Worm (Caenorhabditis elegans) whole organism, L2 larva: ENCODE results near the gene gmps-1.

ENCODE experiments used
- C34F6.9 ChIP-seq: fragments of 150-350 bp; optimal IDR thresholded peaks from 2 replicates; lab custom pipeline; 2014; ENCODE audit warnings: missing biosample characterization, missing genetic modification characterization
- F13H6.1 ChIP-seq: sonication (generic microtip); optimal IDR thresholded peaks from 2 replicates; lab custom pipeline; 2016; ENCODE audit warnings: missing genetic modification characterization, missing compliant biosample characterization
- ZK546.5 ChIP-seq: sonication (generic microtip); optimal IDR thresholded peaks from 2 replicates; lab custom pipeline; 2017; ENCODE audit warnings: missing biosample characterization, missing genetic modification characterization
- alr-1 ChIP-seq: fragments of 150-350 bp; optimal IDR thresholded peaks from 2 replicates; lab custom pipeline; 2014; ENCODE audit warnings: missing biosample characterization, missing genetic modification characterization
- aly-2 ChIP-seq: fragments of 150-350 bp; optimal IDR thresholded peaks from 2 replicates; lab custom pipeline; 2014; ENCODE audit warnings: missing biosample characterization, missing genetic modification characterization
- ama-1 ChIP-seq: fragments of 150-350 bp; optimal IDR thresholded peaks from 2 replicates; lab custom pipeline; 2018; ENCODE audit warnings: inconsistent platforms
- blmp-1 ChIP-seq: sonication (generic microtip); optimal IDR thresholded peaks from 2 replicates; lab custom pipeline; 2017; ENCODE audit warnings: missing genetic modification characterization, mild to moderate bottlenecking, missing compliant biosample characterization, antibody characterized with exemption, moderate library complexity; ENCODE audit not compliant: insufficient read depth
- ceh-82 ChIP-seq: fragments of 150-350 bp; optimal IDR thresholded peaks from 2 replicates; lab custom pipeline; 2014; ENCODE audit warnings: missing biosample characterization, missing genetic modification characterization
- crh-2 ChIP-seq: sonication (generic microtip); optimal IDR thresholded peaks from 2 replicates; lab custom pipeline; 2017; ENCODE audit warnings: missing biosample characterization, missing genetic modification characterization
- dmd-4 ChIP-seq: sonication (generic microtip); optimal IDR thresholded peaks from 2 replicates; lab custom pipeline; 2017; ENCODE audit warnings: missing biosample characterization, missing genetic modification characterization
- elt-1 ChIP-seq: fragments of 150-350 bp; optimal IDR thresholded peaks from 2 replicates; lab custom pipeline; 2014; ENCODE audit warnings: missing biosample characterization, missing genetic modification characterization
- gmeb-1 ChIP-seq: fragments of 150-350 bp; optimal IDR thresholded peaks from 2 replicates; lab custom pipeline; 2014; ENCODE audit warnings: missing biosample characterization, missing genetic modification characterization
- lin-11 ChIP-seq: fragments of 150-350 bp; sonication (generic microtip); optimal IDR thresholded peaks from 2 replicates; lab custom pipeline; 2014; ENCODE audit warnings: missing biosample characterization, missing genetic modification characterization, inconsistent platforms, mixed read lengths
- lin-13 ChIP-seq: fragments of 150-350 bp; optimal IDR thresholded peaks from 2 replicates; lab custom pipeline; 2014; ENCODE audit warnings: missing biosample characterization, missing genetic modification reagents, missing genetic modification characterization
- lin-39 ChIP-seq: fragments of 150-350 bp; optimal IDR thresholded peaks from 2 replicates; lab custom pipeline; 2014; ENCODE audit warnings: missing biosample characterization, missing genetic modification reagents, missing genetic modification characterization
- lsy-2 ChIP-seq, 2 experiments: fragments of 150-350 bp in 1 of 2; sonication (generic microtip) in 1 of 2; optimal IDR thresholded peaks; 2 replicates each; lab custom pipeline; 2014 to 2017; ENCODE audit warnings: missing biosample characterization in 2 of 2, missing genetic modification characterization in 2 of 2
- mbf-1 ChIP-seq: sonication (generic microtip); optimal IDR thresholded peaks from 2 replicates; lab custom pipeline; 2017; ENCODE audit warnings: missing biosample characterization, missing genetic modification characterization
- nhr-12 ChIP-seq: fragments of 150-350 bp; optimal IDR thresholded peaks from 2 replicates; lab custom pipeline; 2014; ENCODE audit warnings: missing biosample characterization, missing genetic modification characterization
- nhr-129 ChIP-seq: fragments of 150-350 bp; optimal IDR thresholded peaks from 2 replicates; lab custom pipeline; 2014; ENCODE audit warnings: missing biosample characterization, missing genetic modification characterization
- nhr-23 ChIP-seq: fragments of 150-350 bp; optimal IDR thresholded peaks from 2 replicates; lab custom pipeline; 2014; ENCODE audit warnings: missing biosample characterization, missing genetic modification reagents, missing genetic modification characterization
- nhr-237 ChIP-seq: fragments of 150-350 bp; optimal IDR thresholded peaks from 2 replicates; lab custom pipeline; 2014; ENCODE audit warnings: missing biosample characterization, missing genetic modification characterization
- nhr-25 ChIP-seq: fragments of 150-350 bp; sonication (generic microtip); optimal IDR thresholded peaks from 3 replicates; lab custom pipeline; 2014; ENCODE audit warnings: missing biosample characterization, missing genetic modification characterization
- nhr-6 ChIP-seq: fragments of 150-350 bp; optimal IDR thresholded peaks from 2 replicates; lab custom pipeline; 2014; ENCODE audit warnings: missing biosample characterization, missing genetic modification characterization
- nhr-77 ChIP-seq: fragments of 150-350 bp; optimal IDR thresholded peaks from 2 replicates; lab custom pipeline; 2014; ENCODE audit warnings: missing biosample characterization, missing genetic modification characterization
- peb-1 ChIP-seq: fragments of 150-350 bp; optimal IDR thresholded peaks from 2 replicates; lab custom pipeline; 2014; ENCODE audit warnings: missing biosample characterization, missing genetic modification characterization
- sem-4 ChIP-seq: fragments of 150-350 bp; optimal IDR thresholded peaks from 2 replicates; lab custom pipeline; 2014; ENCODE audit warnings: missing biosample characterization, missing genetic modification reagents, missing genetic modification characterization
- skn-1 ChIP-seq: sonication (generic microtip); optimal IDR thresholded peaks from 2 replicates; lab custom pipeline; 2017; ENCODE audit warnings: missing biosample characterization, missing genetic modification characterization
- sma-3 ChIP-seq: sonication (generic microtip); optimal IDR thresholded peaks from 2 replicates; lab custom pipeline; 2016; ENCODE audit warnings: missing genetic modification reagents, missing genetic modification characterization, missing compliant biosample characterization
- snpc-4 ChIP-seq: fragments of 150-350 bp; optimal IDR thresholded peaks from 2 replicates; lab custom pipeline; 2014; ENCODE audit warnings: missing biosample characterization, missing genetic modification characterization
- unc-39 ChIP-seq: fragments of 150-350 bp; optimal IDR thresholded peaks from 2 replicates; lab custom pipeline; 2014; ENCODE audit warnings: missing biosample characterization, missing genetic modification characterization
- unc-55 ChIP-seq: fragments of 150-350 bp; sonication (generic microtip); optimal IDR thresholded peaks from 3 replicates; lab custom pipeline; 2014; ENCODE audit warnings: missing biosample characterization, missing genetic modification reagents, missing genetic modification characterization
- unc-62 ChIP-seq: fragments of 150-350 bp; optimal IDR thresholded peaks from 2 replicates; lab custom pipeline; 2014; ENCODE audit warnings: missing biosample characterization, missing genetic modification reagents, missing genetic modification characterization
- zag-1 ChIP-seq: fragments of 150-350 bp; optimal IDR thresholded peaks from 2 replicates; lab custom pipeline; 2014; ENCODE audit warnings: missing biosample characterization, missing genetic modification characterization
- ztf-1 ChIP-seq: fragments of 200-800 bp; sonication (Bioruptor generic); conservative IDR thresholded peaks from 2 replicates; pipeline ENCODE4 v1.3.6; 2022; ENCODE audit warnings: missing genetic modification characterization, missing compliant biosample characterization
- ztf-4 ChIP-seq: fragments of 150-350 bp; optimal IDR thresholded peaks from 2 replicates; lab custom pipeline; 2014; ENCODE audit warnings: missing biosample characterization, missing genetic modification characterization

The gmps-1 gene

ce11 chrII:10917174-10917573 lies 48.7 kb upstream of the gmps-1 start, which contains the start of gene F44F4.10:
TSS of gene F44F4.10 (minus strand) at chrII:10917274.
- TF ChIP-seq mbf-1 (no peak), dmd-4 (no peak), blmp-1 (no peak), ztf-1 (no peak), ama-1 (no peak), unc-39 (no peak), F13H6.1 (tag; lab: Kevin White, UChicago) (no peak), elt-1 (tag; lab: Kevin White, UChicago) (no peak), gmeb-1 (tag; lab: Kevin White, UChicago) (no peak), ZK546.5 (tag; lab: Kevin White, UChicago) (no peak)

- no peak for TF ChIP-seq C34F6.9 (tag; lab: Kevin White, UChicago)
- no peak for TF ChIP-seq aly-2 (tag; lab: Kevin White, UChicago)
- TF ChIP-seq skn-1 (tag; lab: Kevin White, UChicago) = no peak
These were observed 47.2 kb upstream of the gmps-1 start, which contains the start of gene F44F4.9 for ce11 chrII:10915732-10916131. TSS of gene F44F4.9 (minus strand) at chrII:10915832.

- TF ChIP-seq skn-1 (tag; lab: Kevin White, UChicago) = no peak
- TF ChIP-seq lin-39 = no peak
- TF ChIP-seq unc-62 (GFP tag; lab: Kevin White, UChicago) = no peak
- no peak for TF ChIP-seq sem-4 (tag; lab: Kevin White, UChicago)
- no peak for TF ChIP-seq ama-1
- no peak for TF ChIP-seq lin-13 (GFP tag; lab: Kevin White, UChicago)
- no peak for TF ChIP-seq peb-1 (tag; lab: Kevin White, UChicago)
- no peak for TF ChIP-seq nhr-25 (tag; lab: Kevin White, UChicago)
- TF ChIP-seq nhr-6 (tag; lab: Kevin White, UChicago) = no peak
- no peak for TF ChIP-seq crh-2 (tag; lab: Kevin White, UChicago)
- TF ChIP-seq alr-1 (tag; lab: Kevin White, UChicago) = no peak
- no peak for TF ChIP-seq zag-1 (tag; lab: Kevin White, UChicago)
- no peak for TF ChIP-seq unc-55 (GFP tag; lab: Kevin White, UChicago)
- TF ChIP-seq lin-11 (tag; lab: Kevin White, UChicago) = no peak
- no peak for TF ChIP-seq nhr-237 (tag; lab: Kevin White, UChicago)
- TF ChIP-seq nhr-23 (tag; lab: Kevin White, UChicago) = no peak
- TF ChIP-seq gmeb-1 (tag; lab: Kevin White, UChicago) = no peak
These were observed 45.8 kb upstream of the gmps-1 start, which contains the start of gene F44F4.15 for ce11 chrII:10914366-10914765. TSS of gene F44F4.15 (plus strand) at chrII:10914666.

DNA sequence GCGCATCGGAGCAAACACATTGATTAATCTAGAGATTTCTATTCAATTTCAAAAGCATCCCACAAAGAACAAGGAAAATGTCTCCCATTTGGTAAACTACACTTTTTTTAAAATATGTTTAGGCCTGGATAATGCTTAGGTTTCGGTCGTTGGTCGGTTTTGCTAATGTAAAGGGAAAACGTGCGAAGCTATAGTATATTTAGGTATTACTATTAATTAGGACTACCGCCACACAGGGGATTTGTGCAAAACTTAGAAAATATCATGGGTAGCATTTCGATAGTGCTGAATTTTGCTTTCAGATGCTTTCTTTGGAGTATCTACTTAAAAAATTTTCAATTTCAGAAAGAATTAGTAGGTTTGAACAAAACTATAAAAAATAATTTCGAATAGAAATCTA lies 44.5 kb upstream of the gmps-1 start:
- no peak for TF ChIP-seq ZK546.5 (tag; lab: Kevin White, UChicago)
- no peak for TF ChIP-seq lin-13 (GFP tag; lab: Kevin White, UChicago)
- no peak for TF ChIP-seq nhr-12 (tag; lab: Kevin White, UChicago)
- no peak for TF ChIP-seq dmd-4
- TF ChIP-seq sem-4 (tag; lab: Kevin White, UChicago) = no peak
- TF ChIP-seq nhr-77 = no peak
- TF ChIP-seq skn-1 (tag; lab: Kevin White, UChicago) = no peak
- TF ChIP-seq nhr-25 (tag; lab: Kevin White, UChicago) = no peak
- TF ChIP-seq aly-2 (tag; lab: Kevin White, UChicago) = no peak
- no peak for TF ChIP-seq ztf-4 (tag; lab: Kevin White, UChicago)
- no peak for TF ChIP-seq nhr-129
- no peak for TF ChIP-seq C34F6.9 (tag; lab: Kevin White, UChicago)
- no peak for TF ChIP-seq ceh-82 (tag; lab: Kevin White, UChicago)
- TF ChIP-seq nhr-23 (tag; lab: Kevin White, UChicago) = no peak
- TF ChIP-seq ama-1 = no peak
- no peak for TF ChIP-seq unc-39
- no peak for TF ChIP-seq unc-55 (GFP tag; lab: Kevin White, UChicago)

DNA sequence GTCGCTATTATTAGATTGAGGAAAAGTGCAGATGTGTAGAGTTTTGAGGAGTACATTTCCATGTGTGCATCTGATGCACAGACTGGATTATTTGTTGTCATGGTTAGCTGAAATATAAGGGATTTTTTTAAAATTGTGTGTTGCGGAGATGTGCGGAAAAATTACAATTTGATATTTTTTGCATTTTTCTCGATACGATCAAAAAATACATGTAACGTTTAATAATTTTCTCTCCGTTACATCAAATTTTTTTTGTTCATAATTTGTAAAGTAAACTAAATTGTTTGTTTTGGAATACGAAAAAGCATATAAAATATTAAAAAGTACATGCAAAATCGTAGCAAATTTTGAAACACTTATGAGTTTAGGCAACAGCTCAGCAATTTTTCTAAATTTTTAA lies 41.7 kb upstream of the gmps-1 start, which contains the start of gene sra-11:
sra-11 (minus strand) TSS at position 101 of the 400 bp plus-strand sequence.
- TF ChIP-seq sma-3 (no peak), lsy-2 (tag; optimal IDR thresholded peaks at IDR 0.05; lab: Kevin White, UChicago) (no peak), alr-1 (tag; lab: Kevin White, UChicago) (no peak), snpc-4 (tag; lab: Kevin White, UChicago) (no peak)
